Fruit fly (Drosophila melanogaster) whole organism, wandering third instar larva: ENCODE measurements around the gene CG7386.

Experiments
- Abd-B ChIP-seq: fragments of >200 bp; optimal IDR thresholded peaks from 2 replicates; lab custom pipeline; 2017; ENCODE audit warnings: missing biosample characterization, missing genetic modification characterization
- Jra ChIP-seq: sonication (Bioruptor generic); optimal IDR thresholded peaks from 2 replicates; lab custom pipeline; 2016; ENCODE audit warnings: missing biosample characterization, missing genetic modification characterization
- Mio ChIP-seq: sonication (Bioruptor generic); optimal IDR thresholded peaks from 2 replicates; lab custom pipeline; 2016; ENCODE audit warnings: missing biosample characterization, missing genetic modification characterization
- tai ChIP-seq: sonication (Bioruptor generic); optimal IDR thresholded peaks from 2 replicates; lab custom pipeline; 2016; ENCODE audit warnings: missing biosample characterization, missing genetic modification characterization

DNA sequence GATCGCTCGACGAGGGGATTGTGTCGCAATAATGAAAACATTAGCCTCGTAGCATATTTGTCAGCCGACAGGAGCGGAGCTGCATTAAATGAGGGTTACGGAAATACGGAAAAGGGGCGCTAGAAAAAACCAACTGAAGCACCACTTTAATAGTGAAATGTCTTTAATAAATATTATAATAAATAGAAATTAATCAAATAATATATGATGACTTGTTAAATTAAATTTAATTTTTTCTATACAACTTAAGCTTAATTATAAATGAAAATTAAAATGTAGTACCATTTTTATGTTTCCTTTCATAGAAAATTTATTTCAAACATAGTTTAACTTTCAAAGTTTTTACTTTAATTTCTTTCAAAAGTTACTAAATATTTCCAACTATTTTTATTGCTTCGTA is 27.5 kb upstream of the CG7386 start:
- TF ChIP-seq Mio (no peak), Jra (GFP tag; lab: Kevin White, UChicago) (no peak), Abd-B (GFP tag; lab: Kevin White, UChicago) (no peak), tai (GFP tag; lab: Kevin White, UChicago) (no peak)
